Worm (Caenorhabditis elegans) whole organism, midembryonic: ENCODE data around the gene arcp-1.

Experiments
- T22C8.4 ChIP-seq: fragments of 200-800 bp; sonication (Bioruptor generic); IDR thresholded peaks from 2 replicates; pipeline ENCODE4 v1.3.6; 2022; ENCODE audit warnings: missing genetic modification characterization, missing compliant biosample characterization
- cog-1 ChIP-seq: sonication (generic microtip); optimal IDR thresholded peaks from 2 replicates; lab custom pipeline; 2016; ENCODE audit warnings: missing genetic modification characterization, missing compliant biosample characterization
- flt-1 ChIP-seq: fragments of 200-800 bp; sonication (Bioruptor generic); IDR thresholded peaks from 2 replicates; pipeline ENCODE4 v1.3.6; 2022; ENCODE audit warnings: missing genetic modification characterization, missing compliant biosample characterization
- klf-2 ChIP-seq: fragments of 200-800 bp; sonication (Bioruptor generic); conservative IDR thresholded peaks from 2 replicates; pipeline ENCODE4 v1.3.6; 2022; ENCODE audit warnings: missing genetic modification reagents, missing genetic modification characterization, missing compliant biosample characterization
- med-1 ChIP-seq: sonication (generic microtip); optimal IDR thresholded peaks from 2 replicates; lab custom pipeline; 2017; ENCODE audit warnings: missing genetic modification characterization, mild to moderate bottlenecking, missing compliant biosample characterization, antibody characterized with exemption, missing genetic modification reagents; ENCODE audit not compliant: insufficient read depth
- ref-1 ChIP-seq: fragments of 200-800 bp; sonication (Bioruptor generic); conservative IDR thresholded peaks from 2 replicates; pipeline ENCODE4 v1.3.6; 2022; ENCODE audit warnings: missing genetic modification reagents, missing genetic modification characterization, missing compliant biosample characterization
- tab-1 ChIP-seq: fragments of 200-800 bp; sonication (Bioruptor generic); IDR thresholded peaks from 2 replicates; pipeline ENCODE4 v1.3.6; 2022; ENCODE audit warnings: missing genetic modification characterization, missing compliant biosample characterization
- ztf-23 ChIP-seq: fragments of 200-800 bp; sonication (Bioruptor generic); IDR thresholded peaks from 2 replicates; pipeline ENCODE4 v1.3.6; 2022; ENCODE audit warnings: missing genetic modification reagents, missing genetic modification characterization, missing compliant biosample characterization
- ztf-29 ChIP-seq: fragments of 200-800 bp; sonication (Bioruptor generic); IDR thresholded peaks from 2 replicates; pipeline ENCODE4 v1.3.6; 2022; ENCODE audit warnings: missing genetic modification reagents, missing genetic modification characterization, missing compliant biosample characterization

arcp-1 gene

ce11 chrIII:3770370-3770769, 11.2 kb upstream of the arcp-1 start:
- TF ChIP-seq T22C8.4 (GFP tag; lab: Robert Waterston, UW), result peak; percentile 66
- 0 out of 2 replicates have a peak, but pooled peaks have one; percentile 29 for TF ChIP-seq ref-1 (GFP tag; lab: Robert Waterston, UW)
- TF ChIP-seq klf-2 (GFP tag; lab: Robert Waterston, UW), result peak; percentile 73; the same call in 1 of the 2 replicates
- peak; percentile 85 for TF ChIP-seq flt-1 (GFP tag; lab: Robert Waterston, UW)
- TF ChIP-seq ztf-23 (GFP tag; lab: Robert Waterston, UW), result peak; percentile 85

- TF ChIP-seq ztf-29 (GFP tag; lab: Robert Waterston, UW) (no peak), tab-1 (GFP tag; lab: Robert Waterston, UW) (no peak)
Observed at ce11 chrIII:3768200-3768599, 9.0 kb upstream of the arcp-1 start, which contains the start of gene gmeb-3. Gene gmeb-3 (plus strand): TSS chrIII:3768500.

- TF ChIP-seq flt-1 (GFP tag; lab: Robert Waterston, UW) (no peak), ztf-29 (GFP tag; lab: Robert Waterston, UW) (no peak), cog-1 (tag; lab: Kevin White, UChicago) (no peak), klf-2 (GFP tag; lab: Robert Waterston, UW) (no peak), T22C8.4 (GFP tag; lab: Robert Waterston, UW) (no peak), med-1 (GFP tag; lab: Kevin White, UChicago) (no peak), tab-1 (GFP tag; lab: Robert Waterston, UW) (no peak), ztf-23 (GFP tag; lab: Robert Waterston, UW) (no peak), ref-1 (GFP tag; lab: Robert Waterston, UW) (no peak)
Observed at ce11 chrIII:3765460-3765859, 6.2 kb upstream of the arcp-1 start, which contains the start of gene C44F1.1. Gene C44F1.1 (minus strand): TSS chrIII:3765560.

- TF ChIP-seq cog-1 (tag; lab: Kevin White, UChicago) (no peak), tab-1 (GFP tag; lab: Robert Waterston, UW) (no peak), klf-2 (GFP tag; lab: Robert Waterston, UW) (no peak), ztf-23 (GFP tag; lab: Robert Waterston, UW) (no peak), med-1 (GFP tag; lab: Kevin White, UChicago) (no peak)
Observed at ce11 chrIII:3764584-3764983, 5.4 kb upstream of the arcp-1 start.

ce11 chrIII:3764043-3764442, 4.8 kb upstream of the arcp-1 start:
- TF ChIP-seq klf-2 (GFP tag; lab: Robert Waterston, UW), result no peak
- no peak for TF ChIP-seq ztf-29 (GFP tag; lab: Robert Waterston, UW)
- no peak for TF ChIP-seq ztf-23 (GFP tag; lab: Robert Waterston, UW)
- no peak for TF ChIP-seq flt-1 (GFP tag; lab: Robert Waterston, UW)
- TF ChIP-seq tab-1 (GFP tag; lab: Robert Waterston, UW), result no peak
- TF ChIP-seq med-1 (GFP tag; lab: Kevin White, UChicago), result no peak
- no peak for TF ChIP-seq ref-1 (GFP tag; lab: Robert Waterston, UW)
- no peak for TF ChIP-seq T22C8.4 (GFP tag; lab: Robert Waterston, UW)
- no peak for TF ChIP-seq cog-1 (tag; lab: Kevin White, UChicago)

ce11 chrIII:3745138-3745537, 14.1 kb downstream of the arcp-1 start, which contains the start of gene lin-48:
Gene lin-48 (plus strand): TSS chrIII:3745438.
- TF ChIP-seq ztf-29 (GFP tag; lab: Robert Waterston, UW) (no peak), ref-1 (GFP tag; lab: Robert Waterston, UW) (0 out of 2 replicates have a peak, but pooled peaks have one; percentile 2), flt-1 (GFP tag; lab: Robert Waterston, UW) (no peak), klf-2 (GFP tag; lab: Robert Waterston, UW) (no peak), med-1 (GFP tag; lab: Kevin White, UChicago) (no peak), ztf-23 (GFP tag; lab: Robert Waterston, UW) (no peak), cog-1 (tag; lab: Kevin White, UChicago) (no peak)

- TF ChIP-seq tab-1 (GFP tag; lab: Robert Waterston, UW) (no peak), klf-2 (GFP tag; lab: Robert Waterston, UW) (no peak), flt-1 (GFP tag; lab: Robert Waterston, UW) (no peak), ztf-29 (GFP tag; lab: Robert Waterston, UW) (no peak)
Observed at ce11 chrIII:3743367-3743766, 15.8 kb downstream of the arcp-1 start.

ce11 chrIII:3742090-3742489, 17.1 kb downstream of the arcp-1 start:
- no peak for TF ChIP-seq T22C8.4 (GFP tag; lab: Robert Waterston, UW)
- no peak for TF ChIP-seq ref-1 (GFP tag; lab: Robert Waterston, UW)
- no peak for TF ChIP-seq ztf-29 (GFP tag; lab: Robert Waterston, UW)
- no peak for TF ChIP-seq klf-2 (GFP tag; lab: Robert Waterston, UW)
- TF ChIP-seq med-1 (GFP tag; lab: Kevin White, UChicago), result no peak
- no peak for TF ChIP-seq flt-1 (GFP tag; lab: Robert Waterston, UW)
- no peak for TF ChIP-seq ztf-23 (GFP tag; lab: Robert Waterston, UW)
- TF ChIP-seq cog-1 (tag; lab: Kevin White, UChicago), result no peak
- TF ChIP-seq tab-1 (GFP tag; lab: Robert Waterston, UW), result no peak

- no peak for TF ChIP-seq flt-1 (GFP tag; lab: Robert Waterston, UW)
- no peak for TF ChIP-seq med-1 (GFP tag; lab: Kevin White, UChicago)
- TF ChIP-seq tab-1 (GFP tag; lab: Robert Waterston, UW), result no peak
- no peak for TF ChIP-seq klf-2 (GFP tag; lab: Robert Waterston, UW)
- TF ChIP-seq cog-1 (tag; lab: Kevin White, UChicago), result no peak
- TF ChIP-seq ref-1 (GFP tag; lab: Robert Waterston, UW), result no peak
- no peak for TF ChIP-seq ztf-29 (GFP tag; lab: Robert Waterston, UW)
- no peak for TF ChIP-seq ztf-23 (GFP tag; lab: Robert Waterston, UW)
- TF ChIP-seq T22C8.4 (GFP tag; lab: Robert Waterston, UW), result no peak
Observed at ce11 chrIII:3738331-3738730, 20.9 kb downstream of the arcp-1 start.
